Fruit fly (Drosophila melanogaster) whole organism, prepupa: ENCODE data around the gene Bet1.
A peak's percentile ranks its signal among the peaks of the same experiment; 100 is the strongest.

Source experiments
- Blimp-1 ChIP-seq: fragments of 200-800 bp; sonication (Bioruptor generic); optimal IDR thresholded peaks from 3 replicates; lab custom pipeline; 2017; ENCODE audit warnings: missing biosample characterization, missing genetic modification characterization, mild to moderate bottlenecking, moderate library complexity, missing genetic modification reagents
- CG10631 ChIP-seq: fragments of 200-800 bp; sonication (Bioruptor generic); optimal IDR thresholded peaks from 2 replicates; lab custom pipeline; 2016; ENCODE audit warnings: missing biosample characterization, missing genetic modification characterization
- CG10669 ChIP-seq: fragments of 200-800 bp; sonication (Bioruptor generic); optimal IDR thresholded peaks from 3 replicates; lab custom pipeline; 2018; ENCODE audit warnings: missing biosample characterization, mild to moderate bottlenecking, missing genetic modification characterization, moderate library complexity
- CG11294 ChIP-seq: fragments of 200-800 bp; sonication (Bioruptor generic); IDR thresholded peaks from 2 replicates; pipeline ENCODE4 v1.3.6; 2022; ENCODE audit warnings: missing biosample characterization, missing genetic modification characterization
- CG11762 ChIP-seq: fragments of 200-800 bp; sonication (Bioruptor generic); optimal IDR thresholded peaks from 3 replicates; lab custom pipeline; 2016; ENCODE audit warnings: missing biosample characterization, missing genetic modification characterization; ENCODE audit not compliant: insufficient read depth
- CG11902 ChIP-seq: fragments of 200-800 bp; sonication (Bioruptor generic); optimal IDR thresholded peaks from 3 replicates; lab custom pipeline; 2016; ENCODE audit warnings: missing biosample characterization, missing genetic modification characterization
- CG1621 ChIP-seq: fragments of 200-800 bp; sonication (Bioruptor generic); optimal IDR thresholded peaks from 3 replicates; lab custom pipeline; 2018; ENCODE audit warnings: missing biosample characterization, mild to moderate bottlenecking, missing genetic modification characterization
- CG16779 ChIP-seq: fragments of 200-800 bp; sonication (Bioruptor generic); optimal IDR thresholded peaks from 3 replicates; lab custom pipeline; 2017; ENCODE audit warnings: missing biosample characterization, mild to moderate bottlenecking, missing genetic modification characterization
- CG3032 ChIP-seq: fragments of 200-800 bp; optimal IDR thresholded peaks from 2 replicates; lab custom pipeline; 2019; ENCODE audit warnings: missing biosample characterization, mild to moderate bottlenecking, missing genetic modification characterization, moderate library complexity
- CG31627 ChIP-seq: fragments of 200-800 bp; sonication (Bioruptor generic); optimal IDR thresholded peaks from 3 replicates; lab custom pipeline; 2016; ENCODE audit warnings: missing biosample characterization, missing genetic modification characterization
- CG32006 ChIP-seq: fragments of 200-800 bp; sonication (Bioruptor generic); optimal IDR thresholded peaks from 3 replicates; lab custom pipeline; 2017; ENCODE audit warnings: missing biosample characterization, mild to moderate bottlenecking, missing genetic modification characterization
- CG34406 ChIP-seq: fragments of 200-800 bp; sonication (Bioruptor generic); optimal IDR thresholded peaks from 3 replicates; lab custom pipeline; 2016; ENCODE audit warnings: missing biosample characterization, missing genetic modification characterization
- CG3919 ChIP-seq: fragments of 200-800 bp; sonication (Bioruptor generic); optimal IDR thresholded peaks from 3 replicates; lab custom pipeline; 2016; ENCODE audit warnings: missing biosample characterization, missing genetic modification characterization
- CG6163 ChIP-seq: fragments of 200-800 bp; sonication (Bioruptor generic); IDR thresholded peaks from 3 replicates; pipeline ENCODE4 v1.3.6; 2022; ENCODE audit warnings: missing biosample characterization, missing genetic modification characterization
- CG6276 ChIP-seq: fragments of 200-800 bp; sonication (Bioruptor generic); optimal IDR thresholded peaks from 2 replicates; lab custom pipeline; 2017; ENCODE audit warnings: missing biosample characterization, mild to moderate bottlenecking, missing genetic modification characterization
- CG6792 ChIP-seq: fragments of 200-800 bp; sonication (Bioruptor generic); optimal IDR thresholded peaks from 3 replicates; lab custom pipeline; 2016; ENCODE audit warnings: missing biosample characterization, missing genetic modification characterization
- CG6854 ChIP-seq: fragments of 200-800 bp; sonication (Bioruptor generic); optimal IDR thresholded peaks from 2 replicates; lab custom pipeline; 2017; ENCODE audit warnings: missing biosample characterization, mild to moderate bottlenecking, missing genetic modification characterization
- CG7368 ChIP-seq: fragments of 200-800 bp; sonication (Bioruptor generic); optimal IDR thresholded peaks from 3 replicates; lab custom pipeline; 2016; ENCODE audit warnings: missing biosample characterization, missing genetic modification characterization
- CG8119 ChIP-seq: fragments of 200-800 bp; sonication (Bioruptor generic); IDR thresholded peaks from 3 replicates; pipeline ENCODE4 v1.3.6; 2022; ENCODE audit warnings: missing biosample characterization, missing genetic modification characterization
- CG8319 ChIP-seq: fragments of 200-800 bp; sonication (Bioruptor generic); optimal IDR thresholded peaks from 3 replicates; lab custom pipeline; 2016; ENCODE audit warnings: missing biosample characterization, missing genetic modification characterization
- CG8632 ChIP-seq: fragments of 200-800 bp; sonication (Bioruptor generic); optimal IDR thresholded peaks from 3 replicates; lab custom pipeline; 2016; ENCODE audit warnings: missing biosample characterization, missing genetic modification characterization
- CG9139 ChIP-seq: fragments of 200-800 bp; sonication (Bioruptor generic); optimal IDR thresholded peaks from 3 replicates; lab custom pipeline; 2017; ENCODE audit warnings: missing biosample characterization, mild to moderate bottlenecking, missing genetic modification characterization
- Eip75B ChIP-seq: fragments of 200-800 bp; sonication (Bioruptor generic); optimal IDR thresholded peaks from 3 replicates; lab custom pipeline; 2016; ENCODE audit warnings: missing biosample characterization, missing genetic modification characterization
- Eip93F ChIP-seq: fragments of 200-800 bp; sonication (Bioruptor generic); optimal IDR thresholded peaks from 2 replicates; lab custom pipeline; 2016; ENCODE audit warnings: missing biosample characterization, mild to moderate bottlenecking, missing genetic modification characterization
- Ets21C ChIP-seq: fragments of 200-800 bp; sonication (Bioruptor generic); optimal IDR thresholded peaks from 3 replicates; lab custom pipeline; 2016; ENCODE audit warnings: missing biosample characterization, missing genetic modification characterization
- Ets96B ChIP-seq: fragments of 200-800 bp; optimal IDR thresholded peaks from 2 replicates; lab custom pipeline; 2019; ENCODE audit warnings: missing biosample characterization, mild to moderate bottlenecking, missing genetic modification characterization, moderate library complexity
- Gug ChIP-seq: fragments of 200-800 bp; sonication (Bioruptor generic); IDR thresholded peaks from 2 replicates; pipeline ENCODE4 v1.3.6; 2022; ENCODE audit warnings: missing biosample characterization, missing genetic modification characterization
- Hr38 ChIP-seq: sonication (Bioruptor generic); optimal IDR thresholded peaks from 2 replicates; lab custom pipeline; 2016; ENCODE audit warnings: missing biosample characterization, missing genetic modification characterization
- Hr4 ChIP-seq: fragments of 200-800 bp; sonication (Bioruptor generic); optimal IDR thresholded peaks from 3 replicates; lab custom pipeline; 2016; ENCODE audit warnings: missing biosample characterization, missing genetic modification characterization
- Lpt ChIP-seq: fragments of 200-800 bp; sonication (Bioruptor generic); optimal IDR thresholded peaks from 3 replicates; lab custom pipeline; 2016; ENCODE audit warnings: missing biosample characterization, missing genetic modification characterization
- Met ChIP-seq: fragments of 200-800 bp; sonication (Bioruptor generic); optimal IDR thresholded peaks from 3 replicates; lab custom pipeline; 2016; ENCODE audit warnings: missing biosample characterization, missing genetic modification characterization
- OdsH ChIP-seq: fragments of 200-800 bp; sonication (Bioruptor generic); optimal IDR thresholded peaks from 3 replicates; lab custom pipeline; 2016; ENCODE audit warnings: missing biosample characterization, missing genetic modification characterization
- Smox ChIP-seq: fragments of 200-800 bp; sonication (Bioruptor generic); optimal IDR thresholded peaks from 3 replicates; lab custom pipeline; 2016; ENCODE audit warnings: missing biosample characterization, missing genetic modification characterization
- Sox14 ChIP-seq: fragments of 200-800 bp; sonication (Bioruptor generic); optimal IDR thresholded peaks from 3 replicates; lab custom pipeline; 2016; ENCODE audit warnings: missing biosample characterization, missing genetic modification characterization
- achi ChIP-seq: fragments of 200-800 bp; sonication (Bioruptor generic); optimal IDR thresholded peaks from 3 replicates; lab custom pipeline; 2016; ENCODE audit warnings: missing biosample characterization, missing genetic modification characterization
- acj6 ChIP-seq: fragments of 200-800 bp; sonication (Bioruptor generic); optimal IDR thresholded peaks from 3 replicates; lab custom pipeline; 2016; ENCODE audit warnings: missing biosample characterization, missing genetic modification characterization
- cyc ChIP-seq: fragments of 200-800 bp; sonication (Bioruptor generic); optimal IDR thresholded peaks from 3 replicates; lab custom pipeline; 2016; ENCODE audit warnings: missing biosample characterization, missing genetic modification characterization
- dac ChIP-seq: fragments of 200-800 bp; sonication (Bioruptor generic); optimal IDR thresholded peaks from 2 replicates; lab custom pipeline; 2017; ENCODE audit warnings: missing biosample characterization, mild to moderate bottlenecking, missing genetic modification characterization
- dsx ChIP-seq: fragments of 200-800 bp; optimal IDR thresholded peaks from 3 replicates; lab custom pipeline; 2019; ENCODE audit warnings: missing biosample characterization, mild to moderate bottlenecking, missing genetic modification characterization, moderate library complexity; ENCODE audit not compliant: poor library complexity, severe bottlenecking
- eg ChIP-seq: fragments of 200-800 bp; sonication (Bioruptor generic); IDR thresholded peaks from 3 replicates; pipeline ENCODE4 v1.3.6; 2022; ENCODE audit warnings: missing biosample characterization, missing genetic modification characterization
- esn ChIP-seq: fragments of 200-800 bp; sonication (Bioruptor generic); optimal IDR thresholded peaks from 2 replicates; lab custom pipeline; 2016; ENCODE audit warnings: missing biosample characterization, mild to moderate bottlenecking, missing genetic modification characterization, moderate library complexity
- fd59A ChIP-seq: fragments of 200-800 bp; sonication (Bioruptor generic); optimal IDR thresholded peaks from 2 replicates; lab custom pipeline; 2017; ENCODE audit warnings: missing biosample characterization, mild to moderate bottlenecking, missing genetic modification characterization, missing genetic modification reagents
- fd85E ChIP-seq: fragments of 200-800 bp; sonication (Bioruptor generic); optimal IDR thresholded peaks from 3 replicates; lab custom pipeline; 2016; ENCODE audit warnings: missing biosample characterization, missing genetic modification characterization
- fkh ChIP-seq: fragments of 200-800 bp; sonication (Bioruptor generic); optimal IDR thresholded peaks from 3 replicates; lab custom pipeline; 2017; ENCODE audit warnings: missing biosample characterization, mild to moderate bottlenecking, missing genetic modification characterization, moderate library complexity
- lz ChIP-seq: fragments of 200-800 bp; sonication (Bioruptor generic); optimal IDR thresholded peaks from 3 replicates; lab custom pipeline; 2016; ENCODE audit warnings: missing biosample characterization, missing genetic modification characterization
- net ChIP-seq: fragments of 200-800 bp; sonication (Bioruptor generic); optimal IDR thresholded peaks from 3 replicates; lab custom pipeline; 2016; ENCODE audit warnings: missing biosample characterization, missing genetic modification characterization
- pdm3 ChIP-seq: fragments of 200-800 bp; sonication (Bioruptor generic); optimal IDR thresholded peaks from 3 replicates; lab custom pipeline; 2016; ENCODE audit warnings: missing biosample characterization, missing genetic modification characterization
- spab ChIP-seq: fragments of 200-800 bp; sonication (Bioruptor generic); optimal IDR thresholded peaks from 2 replicates; lab custom pipeline; 2017; ENCODE audit warnings: missing biosample characterization, mild to moderate bottlenecking, missing genetic modification characterization, missing genetic modification reagents
- ss ChIP-seq, 2 experiments: fragments of 200-800 bp; sonication (Bioruptor generic); optimal IDR thresholded peaks; 2 replicates in 1 of 2; 3 replicates in 1 of 2; lab custom pipeline; 2017 to 2018; ENCODE audit warnings: mild to moderate bottlenecking in 2 of 2, missing biosample characterization in 2 of 2, missing genetic modification characterization in 2 of 2, moderate library complexity in 1 of 2
- svp ChIP-seq: fragments of 200-800 bp; sonication (Bioruptor generic); peaks from one replicate; lab custom pipeline; 2016; ENCODE audit warnings: missing biosample characterization, missing genetic modification characterization
- topi ChIP-seq: fragments of 200-800 bp; sonication (Bioruptor generic); optimal IDR thresholded peaks from 3 replicates; lab custom pipeline; 2016; ENCODE audit warnings: missing biosample characterization, missing genetic modification characterization
- vri ChIP-seq: fragments of 200-800 bp; sonication (Bioruptor generic); optimal IDR thresholded peaks from 3 replicates; lab custom pipeline; 2016; ENCODE audit warnings: missing biosample characterization, mild to moderate bottlenecking, missing genetic modification characterization

Bet1 gene

DNA sequence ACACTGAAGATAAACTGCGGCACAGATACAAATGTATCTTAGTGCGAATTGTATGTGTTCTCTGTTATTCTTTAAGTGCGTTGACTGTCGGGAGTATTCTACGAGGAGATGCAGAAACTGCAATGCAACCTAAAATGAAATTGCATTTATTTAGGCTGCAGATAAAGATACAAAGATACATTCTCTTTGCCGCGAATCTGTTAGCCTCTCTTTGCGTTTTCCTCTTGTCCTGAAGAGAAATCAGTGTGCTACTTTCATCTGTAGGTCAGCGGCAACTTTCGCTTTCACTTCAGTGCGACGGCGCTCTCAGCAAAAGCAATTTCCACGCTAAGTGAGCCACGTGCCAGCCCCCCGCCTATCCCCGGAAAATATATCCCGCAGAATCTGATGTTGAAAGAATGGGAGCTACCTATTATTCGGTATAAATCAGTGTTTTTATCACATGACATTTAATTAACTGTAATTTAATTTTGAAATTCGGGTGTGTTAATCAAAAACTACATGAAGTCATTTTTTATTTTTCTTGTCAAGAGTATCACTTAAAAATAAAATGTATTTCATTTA, 32.1 kb downstream of the Bet1 start:
- TF ChIP-seq CG1621 (no peak), svp (GFP tag; lab: Kevin White, UChicago) (peak; percentile 31), fkh (GFP tag; lab: Kevin White, UChicago) (no peak), Eip75B (GFP tag; lab: Kevin White, UChicago) (no peak), CG6276 (GFP tag; lab: Kevin White, UChicago) (no peak), Smox (GFP tag; lab: Kevin White, UChicago) (no peak), Met (no peak), CG31627 (no peak), esn (GFP tag; lab: Kevin White, UChicago) (no peak), CG6792 (GFP tag; lab: Kevin White, UChicago) (no peak), topi (GFP tag; lab: Kevin White, UChicago) (no peak), Lpt (GFP tag; lab: Kevin White, UChicago) (no peak), cyc (GFP tag; lab: Kevin White, UChicago) (no peak), eg (peak; percentile 39; the same call in 1 of the 3 replicates), CG34406 (no peak), CG8319 (GFP tag; lab: Kevin White, UChicago) (no peak), CG6854 (GFP tag; lab: Kevin White, UChicago) (peak; percentile 26), CG16779 (tag; lab: Kevin White, UChicago) (no peak), CG3032 (tag; lab: Kevin White, UChicago) (no peak), CG10631 (GFP tag; lab: Kevin White, UChicago) (no peak), Blimp-1 (GFP tag; lab: Kevin White, UChicago) (peak; percentile 95), OdsH (GFP tag; lab: Kevin White, UChicago) (no peak), Sox14 (no peak), fd85E (GFP tag; lab: Kevin White, UChicago) (no peak), CG3919 (GFP tag; lab: Kevin White, UChicago) (no peak), Eip93F (GFP tag; lab: Kevin White, UChicago) (no peak), CG6163 (peak; percentile 21; the same call in 1 of the 3 replicates), CG9139 (GFP tag; lab: Kevin White, UChicago) (no peak), CG11294 (GFP tag; lab: Robert Waterston, UW) (no peak; the same call in 1 of the 2 replicates), Gug (GFP tag; lab: Robert Waterston, UW) (no peak), CG8119 (GFP tag; lab: Robert Waterston, UW) (peak; percentile 25; the same call in 1 of the 3 replicates), net (GFP tag; lab: Kevin White, UChicago) (no peak), Hr4 (GFP tag; lab: Kevin White, UChicago) (no peak), Ets96B (tag; lab: Kevin White, UChicago) (no peak), CG10669 (no peak), fd59A (no peak), CG11762 (no peak), vri (no peak), ss (GFP tag; optimal IDR thresholded peaks at IDR 0.05; lab: Kevin White, UChicago) (no peak), Hr38 (no peak), Ets21C (GFP tag; lab: Kevin White, UChicago) (no peak), spab (GFP tag; lab: Kevin White, UChicago) (no peak), acj6 (no peak), CG8632 (GFP tag; lab: Kevin White, UChicago) (no peak), dac (GFP tag; lab: Kevin White, UChicago) (no peak), pdm3 (GFP tag; lab: Kevin White, UChicago) (no peak), achi (no peak), CG7368 (GFP tag; lab: Kevin White, UChicago) (no peak), dsx (GFP tag; lab: Kevin White, UChicago) (no peak), lz (GFP tag; lab: Kevin White, UChicago) (no peak), CG32006 (GFP tag; lab: Kevin White, UChicago) (peak; percentile 6), CG11902 (GFP tag; lab: Kevin White, UChicago) (no peak)
